Fruit fly (Drosophila melanogaster): ENCODE measurements around the gene CG14424.

- TF ChIP-seq CG11294 (GFP tag; IDR thresholded peaks at IDR 0.05) (no peak), Blimp-1 (GFP tag; optimal IDR thresholded peaks at IDR 0.05) (no peak), Sox102F (GFP tag; optimal IDR thresholded peaks at IDR 0.05) (no peak), CG15336 (GFP tag; IDR thresholded peaks at IDR 0.05) (no peak)
Measured at dm6 chrX:2949114-2949513, 22.1 kb upstream of the CG14424 start.

Measured in whole organism, prepupa.